Worm (Caenorhabditis elegans) whole organism, L2 larva: ENCODE measurements around the gene ubxn-5.

ENCODE experiments used
- F13H6.1 ChIP-seq: sonication (generic microtip); optimal IDR thresholded peaks from 2 replicates; lab custom pipeline; 2016; ENCODE audit warnings: missing genetic modification characterization, missing compliant biosample characterization
- ama-1 ChIP-seq: fragments of 150-350 bp; optimal IDR thresholded peaks from 2 replicates; lab custom pipeline; 2018; ENCODE audit warnings: inconsistent platforms
- egl-27 ChIP-seq: sonication (generic microtip); optimal IDR thresholded peaks from 3 replicates; lab custom pipeline; 2017; ENCODE audit warnings: missing biosample characterization, missing genetic modification reagents, missing genetic modification characterization
- elt-1 ChIP-seq: fragments of 150-350 bp; optimal IDR thresholded peaks from 2 replicates; lab custom pipeline; 2014; ENCODE audit warnings: missing biosample characterization, missing genetic modification characterization
- gmeb-1 ChIP-seq: fragments of 150-350 bp; optimal IDR thresholded peaks from 2 replicates; lab custom pipeline; 2014; ENCODE audit warnings: missing biosample characterization, missing genetic modification characterization
- lin-11 ChIP-seq: fragments of 150-350 bp; sonication (generic microtip); optimal IDR thresholded peaks from 2 replicates; lab custom pipeline; 2014; ENCODE audit warnings: missing biosample characterization, missing genetic modification characterization, inconsistent platforms, mixed read lengths
- lin-39 ChIP-seq: fragments of 150-350 bp; optimal IDR thresholded peaks from 2 replicates; lab custom pipeline; 2014; ENCODE audit warnings: missing biosample characterization, missing genetic modification reagents, missing genetic modification characterization
- mab-5 ChIP-seq: fragments of 150-350 bp; optimal IDR thresholded peaks from 2 replicates; lab custom pipeline; 2014; ENCODE audit warnings: missing biosample characterization, missing genetic modification characterization
- nhr-11 ChIP-seq: fragments of 150-350 bp; optimal IDR thresholded peaks from 2 replicates; lab custom pipeline; 2014; ENCODE audit warnings: missing biosample characterization, missing genetic modification characterization
- nhr-237 ChIP-seq: fragments of 150-350 bp; optimal IDR thresholded peaks from 2 replicates; lab custom pipeline; 2014; ENCODE audit warnings: missing biosample characterization, missing genetic modification characterization
- nhr-77 ChIP-seq: fragments of 150-350 bp; optimal IDR thresholded peaks from 2 replicates; lab custom pipeline; 2014; ENCODE audit warnings: missing biosample characterization, missing genetic modification characterization
- sem-4 ChIP-seq: fragments of 150-350 bp; optimal IDR thresholded peaks from 2 replicates; lab custom pipeline; 2014; ENCODE audit warnings: missing biosample characterization, missing genetic modification reagents, missing genetic modification characterization
- snpc-4 ChIP-seq: fragments of 150-350 bp; optimal IDR thresholded peaks from 2 replicates; lab custom pipeline; 2014; ENCODE audit warnings: missing biosample characterization, missing genetic modification characterization
- unc-39 ChIP-seq: fragments of 150-350 bp; optimal IDR thresholded peaks from 2 replicates; lab custom pipeline; 2014; ENCODE audit warnings: missing biosample characterization, missing genetic modification characterization

DNA sequence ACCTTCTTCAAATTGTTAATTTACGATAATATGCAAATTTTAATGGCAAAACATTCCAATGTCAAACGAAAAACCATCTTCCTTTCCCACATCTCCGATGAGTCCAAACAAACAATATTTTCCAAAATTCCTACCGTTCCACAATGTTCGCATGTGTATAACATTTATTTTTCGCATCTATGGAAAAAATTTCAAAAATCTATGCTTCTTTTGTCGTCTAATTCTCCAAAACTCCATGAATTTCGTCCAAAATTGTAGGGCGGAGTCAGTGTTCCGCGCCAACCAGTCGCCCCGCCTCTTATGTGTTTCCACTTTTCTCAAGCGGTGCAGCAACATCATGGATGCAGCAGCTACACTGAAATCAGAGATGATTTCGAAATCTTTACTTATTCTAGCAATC lies 3.3 kb downstream of the ubxn-5 start, which contains the start of gene T01E8.8:
- TF ChIP-seq egl-27 (tag; lab: Kevin White, UChicago) = no peak
- TF ChIP-seq nhr-77 (tag; lab: Kevin White, UChicago) = no peak
- TF ChIP-seq lin-39 = no peak
- no peak for TF ChIP-seq unc-39 (tag; lab: Kevin White, UChicago)
- no peak for TF ChIP-seq lin-11 (tag; lab: Kevin White, UChicago)
- no peak for TF ChIP-seq sem-4 (tag; lab: Kevin White, UChicago)
- no peak for TF ChIP-seq snpc-4
- TF ChIP-seq elt-1 = no peak
- TF ChIP-seq ama-1 (lab: Kevin White, UChicago) = no peak
- no peak for TF ChIP-seq nhr-237
- no peak for TF ChIP-seq mab-5 (tag; lab: Kevin White, UChicago)
- no peak for TF ChIP-seq F13H6.1
- no peak for TF ChIP-seq nhr-11 (tag; lab: Kevin White, UChicago)
- TF ChIP-seq gmeb-1 (tag; lab: Kevin White, UChicago) = no peak
